Fruit fly (Drosophila melanogaster): Measurements from ENCODE around the gene Rh7.

Rh7 gene

dm6 chr3L:12139232-12139698, 36.0 kb downstream of the Rh7 start (continued):
- TF ChIP-seq ewg (GFP tag; optimal IDR thresholded peaks at IDR 0.05) (peak; percentile 11), Dp (GFP tag; optimal IDR thresholded peaks at IDR 0.05) (no peak), ftz-f1 (GFP tag; optimal IDR thresholded peaks at IDR 0.05) (no peak), PHDP (tag; optimal IDR thresholded peaks at IDR 0.05) (peak; percentile 55), CG10366 (GFP tag; IDR thresholded peaks at IDR 0.05) (0 out of 2 replicates have a peak, but pooled peaks have one; percentile 28), Dfd (GFP tag; optimal IDR thresholded peaks at IDR 0.05) (no peak), zen (tag; optimal IDR thresholded peaks at IDR 0.05) (no peak), bcd (GFP tag; optimal IDR thresholded peaks at IDR 0.05) (peak; percentile 47), toy (GFP tag; IDR thresholded peaks at IDR 0.05) (no peak), gsb-n (tag; optimal IDR thresholded peaks at IDR 0.05) (no peak), da (GFP tag; optimal IDR thresholded peaks at IDR 0.05) (no peak), CG10543 (GFP tag; optimal IDR thresholded peaks at IDR 0.05) (peak; percentile 49), HmgD (GFP tag; optimal IDR thresholded peaks at IDR 0.05) (no peak), Hand (GFP tag; optimal IDR thresholded peaks at IDR 0.05) (peak; percentile 29), Ets97D (GFP tag; optimal IDR thresholded peaks at IDR 0.05) (no peak), CG12104 (GFP tag; optimal IDR thresholded peaks at IDR 0.05) (peak; percentile 11), eyg (GFP tag; optimal IDR thresholded peaks at IDR 0.05) (no peak), CG2199 (GFP tag; IDR thresholded peaks at IDR 0.05) (no peak), CTCF (GFP tag; optimal IDR thresholded peaks at IDR 0.05) (no peak), Scr (GFP tag; IDR thresholded peaks at IDR 0.05; ENCODE audit: partially characterized antibody) (no peak), Abd-B (GFP tag; optimal IDR thresholded peaks at IDR 0.05) (no peak), GATAe (GFP tag; conservative IDR thresholded peaks at IDR 0.05) (0 out of 2 replicates have a peak, but pooled peaks have one; percentile 24), CG6175 (GFP tag; IDR thresholded peaks at IDR 0.05) (no peak), ac (GFP tag; optimal IDR thresholded peaks at IDR 0.05) (no peak), Hmr (GFP tag; optimal IDR thresholded peaks at IDR 0.05) (peak; percentile 61), ken (GFP tag; IDR thresholded peaks at IDR 0.05) (no peak; the same call in 2 of the 3 replicates), fru (optimal IDR thresholded peaks at IDR 0.05) (no peak), ara (GFP tag; IDR thresholded peaks at IDR 0.05) (no peak), CG15514 (GFP tag; optimal IDR thresholded peaks at IDR 0.05) (peak; percentile 44), CG4328 (GFP tag; optimal IDR thresholded peaks at IDR 0.05) (peak; percentile 15), CoRest (tag; optimal IDR thresholded peaks at IDR 0.05) (peak; percentile 68), Hmx (GFP tag; optimal IDR thresholded peaks at IDR 0.05) (no peak), slp2 (GFP tag; optimal IDR thresholded peaks at IDR 0.05) (no peak), cad (GFP tag; optimal IDR thresholded peaks at IDR 0.05) (no peak), Adf1 (GFP tag; IDR thresholded peaks at IDR 0.05) (no peak), CG7372 (GFP tag; IDR thresholded peaks at IDR 0.05) (no peak), CG15073 (GFP tag; optimal IDR thresholded peaks at IDR 0.05) (peak; percentile 98), CG7556 (GFP tag; optimal IDR thresholded peaks at IDR 0.05) (peak; percentile 43), MTF-1 (GFP tag; optimal IDR thresholded peaks at IDR 0.05; ENCODE audit: borderline replicate concordance) (no peak), CG10209 (GFP tag; optimal IDR thresholded peaks at IDR 0.05) (peak; percentile 60), CG1602 (GFP tag; optimal IDR thresholded peaks at IDR 0.05) (peak; percentile 7), sens-2 (GFP tag; IDR thresholded peaks at IDR 0.05) (no peak), luna (GFP tag; optimal IDR thresholded peaks at IDR 0.05) (no peak), mirr (GFP tag; optimal IDR thresholded peaks at IDR 0.05) (peak; percentile 0), schlank (tag; optimal IDR thresholded peaks at IDR 0.05) (no peak), CG17359 (tag; optimal IDR thresholded peaks at IDR 0.05) (peak; percentile 45), Fer2 (tag; optimal IDR thresholded peaks at IDR 0.05) (no peak), CG9609 (GFP tag; optimal IDR thresholded peaks at IDR 0.05) (peak; percentile 27), nerfin-2 (GFP tag; IDR thresholded peaks at IDR 0.05; ENCODE audit: partially characterized antibody) (no peak), Ptx1 (GFP tag; IDR thresholded peaks at IDR 0.05) (peak; percentile 62), CG17361 (GFP tag; IDR thresholded peaks at IDR 0.05) (peak; percentile 55; the same call in 2 of the 3 replicates), CG10462 (GFP tag; optimal IDR thresholded peaks at IDR 0.05) (peak; percentile 13)

All from whole organism, embryonic.